Worm (Caenorhabditis elegans): ENCODE measurements around the gene dct-1.

The dct-1 gene

DNA sequence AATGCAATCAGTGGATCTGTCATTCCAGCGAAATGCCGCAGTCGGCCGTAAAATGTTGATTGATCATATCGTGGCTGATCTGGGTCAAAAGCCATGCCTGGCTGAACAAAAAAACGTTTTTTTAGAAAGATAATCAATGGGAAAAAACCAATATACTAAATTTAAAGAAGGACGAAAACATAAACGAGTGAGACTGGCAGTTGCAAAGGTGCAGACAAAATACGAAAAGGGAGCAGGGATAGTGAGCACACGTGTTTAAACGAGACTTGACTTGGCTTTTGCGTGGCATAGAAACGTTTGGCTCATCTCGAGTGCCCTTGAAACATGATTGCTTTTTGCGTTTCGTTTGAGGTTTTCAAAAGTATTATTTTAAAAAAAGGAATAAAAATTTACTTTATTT lies 4.0 kb downstream of the dct-1 start, which contains the start of gene sfxn-2:
Gene sfxn-2 (minus strand): TSS at position 101 of the 400 bp plus-strand sequence.
- no peak for TF ChIP-seq unc-62 (GFP tag; optimal IDR thresholded peaks at IDR 0.05)

DNA sequence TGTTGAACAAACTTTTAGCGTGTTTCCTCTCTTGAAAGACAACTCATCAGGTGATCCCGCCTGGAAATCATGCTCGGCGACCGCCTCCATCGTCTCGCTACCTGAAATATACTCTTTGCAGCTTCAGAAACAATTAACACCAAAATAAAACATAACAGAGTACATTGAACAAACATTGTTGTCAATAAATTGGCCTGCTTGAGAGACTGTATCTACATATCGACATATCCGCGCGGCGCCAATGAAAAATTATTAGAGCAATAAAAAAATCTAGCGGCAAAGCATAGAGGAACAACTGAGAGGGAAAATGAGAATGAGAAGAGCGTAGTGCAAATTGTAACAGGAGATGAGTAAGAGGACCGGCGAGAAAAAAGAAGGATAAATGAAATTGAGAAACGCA lies 7.5 kb downstream of the dct-1 start, which contains the start of gene sem-5:
Gene sem-5 (minus strand): TSS at position 101 of the 400 bp plus-strand sequence.
- no peak for TF ChIP-seq unc-62 (GFP tag; optimal IDR thresholded peaks at IDR 0.05)

DNA sequence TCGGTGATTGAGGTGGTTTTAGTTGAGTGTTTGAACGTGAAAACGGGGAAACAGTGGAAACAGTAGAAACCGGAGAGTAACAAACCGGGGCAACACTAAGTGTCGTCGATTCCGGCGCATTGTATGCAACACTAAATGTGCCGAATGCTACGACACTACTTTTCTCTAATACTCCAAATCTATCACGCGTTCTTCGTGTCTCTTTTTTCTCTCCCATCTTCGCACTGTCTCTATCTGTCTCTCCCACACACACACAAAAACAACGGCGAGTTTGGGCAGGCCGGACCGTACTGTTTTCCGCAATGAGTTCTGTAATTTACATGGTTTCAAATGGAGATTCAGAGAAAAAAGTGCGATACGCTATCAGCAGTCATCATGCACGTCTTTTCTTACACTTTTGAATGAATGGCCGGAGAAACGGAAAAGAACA lies 7.9 kb downstream of the dct-1 start:
- no peak for TF ChIP-seq unc-62 (GFP tag; optimal IDR thresholded peaks at IDR 0.05)

DNA sequence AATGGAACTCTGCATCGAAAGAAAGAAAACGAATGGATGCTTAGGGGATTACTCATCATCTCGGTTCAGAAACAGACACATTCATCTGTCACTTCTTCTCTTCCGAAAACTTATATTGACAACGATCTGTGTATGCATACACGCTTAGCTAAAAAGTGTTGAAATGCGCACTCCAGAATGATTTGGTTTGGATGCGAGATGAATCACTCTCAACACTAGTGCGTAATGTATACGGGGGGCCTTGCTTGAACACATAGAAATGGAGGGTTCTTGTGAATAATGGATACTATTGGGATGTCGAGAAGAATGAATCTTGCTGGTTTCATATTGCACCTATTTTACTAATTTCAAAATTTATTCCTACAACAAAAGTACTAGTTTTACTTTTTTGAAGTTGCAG lies 9.9 kb downstream of the dct-1 start:
- TF ChIP-seq unc-62 (GFP tag; optimal IDR thresholded peaks at IDR 0.05): no peak

DNA sequence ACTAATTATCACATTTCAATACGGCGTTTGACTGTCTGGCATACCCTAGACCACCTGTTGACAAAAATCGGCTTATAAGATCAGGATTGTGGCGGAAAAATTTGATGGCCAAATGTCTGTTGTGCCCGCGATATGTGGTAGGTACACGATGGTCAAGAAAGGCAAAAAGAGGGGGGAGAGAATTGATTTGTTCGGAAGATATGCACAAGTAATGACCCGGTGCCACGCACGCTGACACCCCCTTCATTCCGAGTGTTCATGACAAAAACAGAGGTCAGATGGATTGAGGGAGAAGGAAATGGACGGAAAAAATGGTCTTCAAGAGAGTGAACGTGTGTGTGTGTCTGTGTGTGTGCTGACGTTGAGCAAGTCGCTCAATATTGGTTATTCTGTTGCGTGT lies 11.3 kb downstream of the dct-1 start:
- no peak for TF ChIP-seq unc-62 (GFP tag; optimal IDR thresholded peaks at IDR 0.05)

DNA sequence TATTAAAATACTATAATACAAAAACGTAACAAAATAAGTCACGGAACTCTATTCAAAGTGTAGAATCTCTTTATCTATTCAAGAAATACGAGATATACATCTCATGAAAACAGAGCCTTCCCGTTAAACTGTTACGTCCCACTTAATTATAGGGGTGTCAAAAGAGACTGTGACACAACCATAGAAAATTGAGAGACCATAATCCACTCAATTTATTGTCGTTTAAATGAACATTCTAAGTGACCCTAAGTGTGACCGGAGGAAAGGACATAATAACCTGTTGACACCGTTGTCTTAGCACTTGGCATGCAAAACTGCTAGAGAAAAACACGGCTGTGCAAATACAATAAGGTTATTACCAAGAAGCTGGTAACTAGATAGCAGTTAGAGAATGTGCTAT lies 14.4 kb downstream of the dct-1 start:
- TF ChIP-seq unc-62 (GFP tag; optimal IDR thresholded peaks at IDR 0.05): no peak

DNA sequence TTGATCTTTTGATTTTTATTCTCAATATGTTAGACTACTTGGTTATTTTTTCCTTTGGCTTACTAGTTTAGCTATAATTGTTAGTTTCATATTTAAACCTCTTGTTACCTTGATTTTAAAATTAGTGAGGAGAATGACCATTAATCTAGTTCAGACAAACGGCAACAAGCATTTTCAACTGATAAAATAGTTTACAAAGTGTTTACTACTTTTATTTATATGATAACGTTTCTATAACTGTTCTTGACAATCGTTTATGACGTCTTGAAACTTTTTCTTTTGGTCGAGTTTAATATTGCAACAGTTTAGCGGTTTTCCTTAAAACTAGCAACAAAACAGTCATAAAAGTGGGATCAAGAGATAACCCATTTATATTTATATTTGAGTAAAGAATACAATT lies 21.6 kb downstream of the dct-1 start:
- no peak for TF ChIP-seq unc-62 (GFP tag; optimal IDR thresholded peaks at IDR 0.05)

DNA sequence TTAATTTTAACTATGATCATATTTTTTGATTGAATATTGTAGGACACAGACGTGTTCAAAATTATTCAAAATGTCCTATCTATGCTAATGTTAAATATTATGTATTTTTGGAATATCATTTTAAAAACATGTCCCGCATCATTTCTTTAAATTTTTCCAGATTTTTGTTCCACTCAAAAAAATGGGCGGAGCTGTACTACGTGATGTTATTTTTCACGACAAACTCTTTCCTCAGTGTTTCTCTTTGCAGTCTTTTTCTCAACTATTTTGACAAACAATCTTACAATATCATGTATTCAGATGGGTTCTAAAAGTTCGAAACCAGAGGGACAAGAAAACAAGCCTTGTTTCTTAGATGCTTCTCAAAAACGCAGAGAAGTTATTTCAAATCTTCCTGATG lies 22.2 kb downstream of the dct-1 start, which contains the start of gene F45E1.5:
Gene F45E1.5 (plus strand): TSS at position 301 of the 400 bp plus-strand sequence.
- TF ChIP-seq unc-62 (GFP tag; optimal IDR thresholded peaks at IDR 0.05): no peak

DNA sequence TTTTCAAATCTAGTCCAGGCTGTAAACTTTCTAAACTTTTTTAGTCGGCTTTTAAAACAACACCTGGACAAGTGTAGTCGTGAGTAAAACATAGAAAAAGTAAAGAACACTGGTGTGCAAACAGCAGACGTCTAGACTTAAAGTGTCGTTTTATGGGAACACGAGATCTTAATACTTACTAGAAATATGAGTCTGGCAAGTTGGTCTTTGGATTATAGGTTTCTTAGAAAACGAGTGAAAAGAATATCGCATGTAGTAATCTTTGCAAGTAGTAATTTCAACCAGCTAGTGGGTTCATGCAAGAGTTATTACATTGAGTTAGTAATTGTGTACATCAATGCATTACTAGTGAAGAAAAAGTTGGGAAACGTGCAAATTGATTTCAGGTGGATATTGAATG lies 23.3 kb downstream of the dct-1 start:
- no peak for TF ChIP-seq unc-62 (GFP tag; optimal IDR thresholded peaks at IDR 0.05)

DNA sequence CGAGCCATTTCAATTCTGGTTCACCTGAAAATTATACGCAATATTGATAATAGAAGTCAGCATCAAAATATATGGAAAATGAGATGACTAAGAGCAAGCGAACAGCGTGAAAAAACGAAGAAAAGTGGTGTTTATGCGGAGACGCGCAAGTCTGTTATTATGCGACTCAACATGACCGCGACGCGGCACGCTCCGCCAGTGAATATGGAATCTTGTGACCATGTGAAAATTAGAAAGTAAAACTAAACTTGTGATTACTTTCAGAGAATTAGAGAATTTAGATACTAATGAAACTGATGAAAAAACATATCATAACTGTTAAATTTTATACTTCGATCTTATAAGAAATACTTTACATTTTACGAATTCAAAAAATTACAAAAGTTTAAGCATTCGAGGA lies 27.9 kb downstream of the dct-1 start, which contains the start of gene his-71:
Gene his-71 (minus strand): TSS at position 24 of the 400 bp plus-strand sequence.
- TF ChIP-seq unc-62 (GFP tag; optimal IDR thresholded peaks at IDR 0.05): no peak

DNA sequence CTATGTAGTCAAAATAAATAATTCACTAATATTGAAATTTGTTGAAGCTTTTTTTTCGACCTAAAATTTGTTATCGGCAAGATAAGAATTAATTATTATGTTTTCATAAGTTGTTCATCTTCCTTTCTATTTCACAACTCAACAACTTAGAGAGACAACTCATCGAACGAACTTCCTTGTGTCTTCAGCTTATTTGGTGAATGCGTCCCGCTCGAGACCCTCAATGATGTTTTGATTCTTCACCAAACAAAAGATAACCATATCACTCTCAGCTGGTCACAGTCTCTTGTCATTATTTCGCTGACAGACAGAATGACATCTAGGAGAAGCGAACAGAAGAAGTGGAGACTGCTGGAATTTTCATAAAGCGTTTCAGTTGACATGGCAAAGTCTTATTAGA lies 30.6 kb downstream of the dct-1 start:
- TF ChIP-seq unc-62 (GFP tag; optimal IDR thresholded peaks at IDR 0.05): no peak

DNA sequence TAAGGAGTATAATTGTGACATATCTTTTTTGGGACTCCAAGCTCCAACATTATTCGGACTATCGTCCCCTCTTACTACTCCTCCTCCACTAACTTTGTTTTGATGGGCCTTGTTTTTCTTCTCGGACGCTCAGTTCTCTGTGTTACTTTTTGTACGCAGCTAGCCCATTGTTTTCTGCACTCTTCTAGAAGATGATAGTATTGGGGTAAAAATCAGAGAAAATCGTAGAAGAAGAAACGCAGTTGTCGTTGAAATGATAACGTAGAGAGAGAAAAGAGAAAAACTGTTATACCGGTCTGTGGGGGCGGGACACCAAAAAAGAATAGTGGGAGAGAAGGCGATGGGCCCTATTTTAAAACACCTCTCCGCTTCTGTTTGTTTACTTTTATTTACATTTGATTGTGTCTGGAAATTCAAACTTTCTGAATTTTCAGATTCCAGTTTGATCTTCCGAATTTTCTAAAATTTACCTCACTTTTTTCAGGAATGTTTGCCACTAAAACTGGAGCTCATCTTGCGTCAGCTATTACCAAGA lies 31.4 kb downstream of the dct-1 start, which contains the start of gene F45E1.4:
Gene F45E1.4 (plus strand): TSS at position 485 of the 535 bp plus-strand sequence.
- TF ChIP-seq unc-62 (GFP tag; optimal IDR thresholded peaks at IDR 0.05): no peak

DNA sequence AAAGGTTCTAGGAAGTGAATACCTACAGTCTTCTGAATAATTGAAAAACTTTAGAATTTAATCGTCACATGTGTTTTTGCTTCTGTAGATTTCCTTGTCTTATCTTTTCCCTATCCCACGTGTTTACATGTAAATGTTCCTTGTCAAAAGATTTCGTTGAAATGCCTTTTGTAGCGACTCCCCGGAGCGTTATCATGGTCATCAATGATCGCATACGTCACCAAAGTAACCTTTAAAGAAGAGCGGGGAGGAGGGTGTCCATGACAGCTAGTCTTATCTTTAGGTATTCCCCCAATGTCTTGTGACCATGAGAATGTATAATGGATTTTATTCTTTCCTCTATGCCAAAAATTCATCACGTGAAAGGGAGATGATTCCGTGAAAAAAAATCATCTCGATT lies 32.7 kb downstream of the dct-1 start:
- no peak for TF ChIP-seq unc-62 (GFP tag; optimal IDR thresholded peaks at IDR 0.05)

DNA sequence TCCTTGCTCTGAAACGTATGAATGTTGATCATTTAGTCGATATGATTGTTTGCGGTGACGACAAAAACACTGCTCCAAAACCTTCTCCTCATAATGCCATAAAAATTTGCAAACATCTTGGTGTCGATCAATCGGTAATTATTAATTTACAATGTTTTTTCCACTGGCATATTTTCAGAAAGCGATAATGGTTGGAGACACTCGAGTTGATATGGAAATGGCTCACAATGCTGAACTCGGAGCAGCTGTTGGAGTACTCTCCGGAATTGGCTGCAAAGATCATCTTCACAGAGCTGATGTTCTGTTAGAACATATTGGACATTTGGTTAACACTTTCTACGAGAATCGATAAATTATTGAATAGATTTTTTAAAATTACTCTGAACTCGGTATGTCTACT lies 34.3 kb downstream of the dct-1 start:
- TF ChIP-seq unc-62 (GFP tag; optimal IDR thresholded peaks at IDR 0.05): no peak

DNA sequence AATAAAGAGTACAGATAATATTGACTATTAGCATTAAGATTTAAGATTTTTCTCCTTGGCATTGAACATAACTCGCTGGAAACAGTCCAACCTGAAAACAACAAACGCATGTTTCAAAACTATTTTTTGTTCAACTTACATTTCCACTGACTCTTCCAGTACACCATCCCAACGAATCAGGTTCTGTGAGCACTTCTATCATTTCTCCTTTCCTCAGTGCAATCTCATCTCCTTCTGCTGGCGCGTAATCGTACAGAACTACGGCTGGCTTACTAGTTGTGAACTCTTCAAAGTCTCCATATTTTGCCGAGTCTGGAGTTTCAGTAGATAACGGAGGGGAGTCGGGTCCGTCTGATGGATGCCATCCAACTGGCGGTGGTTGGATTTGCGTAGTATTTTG lies 35.0 kb downstream of the dct-1 start:
- TF ChIP-seq unc-62 (GFP tag; optimal IDR thresholded peaks at IDR 0.05): no peak

DNA sequence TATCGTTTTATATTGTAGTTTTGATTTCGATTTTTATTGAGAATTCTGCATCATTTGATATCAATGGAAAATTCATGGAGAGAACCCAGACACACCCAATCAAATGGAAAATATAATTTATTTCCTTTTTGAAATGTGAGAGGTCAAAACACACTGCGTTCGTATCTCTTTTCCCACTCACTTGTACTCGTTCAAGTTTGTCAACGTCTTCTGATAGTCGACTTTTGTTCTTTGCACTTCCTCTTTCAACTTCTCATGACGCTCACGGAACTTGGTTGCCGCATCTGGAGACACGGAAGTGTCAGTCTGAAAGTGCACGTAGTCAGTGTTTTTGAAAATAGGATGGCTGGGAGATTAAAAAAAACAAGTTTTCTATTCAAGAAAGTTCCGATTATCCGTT lies 36.1 kb downstream of the dct-1 start:
- TF ChIP-seq unc-62 (GFP tag; optimal IDR thresholded peaks at IDR 0.05): no peak

DNA sequence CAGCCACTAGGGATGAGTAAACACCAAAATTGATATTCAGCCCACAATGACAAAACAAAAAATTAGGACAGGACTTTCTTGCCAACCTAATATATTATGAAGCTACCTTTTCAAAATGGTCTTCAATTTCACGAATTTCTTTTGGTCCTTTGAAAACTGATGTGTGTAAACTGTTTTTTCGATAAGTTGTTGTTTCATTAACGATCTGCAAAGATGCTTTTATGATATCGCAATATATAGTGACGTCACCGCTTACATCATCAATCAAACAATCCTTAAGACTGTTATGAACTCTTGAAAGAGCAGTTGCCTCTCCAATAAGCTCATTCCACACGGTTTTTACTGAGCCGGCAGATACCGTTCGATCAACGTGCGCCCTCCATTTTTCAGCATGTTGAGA lies 37.9 kb downstream of the dct-1 start:
- no peak for TF ChIP-seq unc-62 (GFP tag; optimal IDR thresholded peaks at IDR 0.05)

DNA sequence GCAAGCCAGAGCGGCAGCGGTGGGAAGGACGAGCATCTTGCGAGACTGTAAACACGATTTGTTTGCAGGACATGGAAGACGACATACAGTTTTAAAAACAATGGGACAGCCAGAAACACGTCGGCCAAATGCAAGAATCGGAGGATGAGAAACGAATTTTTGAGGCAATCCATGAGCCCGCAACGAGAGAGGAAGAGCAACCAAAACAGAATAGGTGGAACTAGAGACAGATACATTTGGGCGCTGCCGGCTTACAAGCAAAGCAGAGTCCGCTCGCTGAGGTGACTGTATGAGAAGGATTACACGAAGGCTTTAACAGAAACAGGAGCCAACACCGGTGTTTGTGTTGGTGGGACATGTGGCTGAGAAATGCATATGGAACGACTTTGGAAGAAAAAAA lies 40.3 kb downstream of the dct-1 start:
- TF ChIP-seq unc-62 (GFP tag; optimal IDR thresholded peaks at IDR 0.05): no peak
